Fruit fly (Drosophila melanogaster): ENCODE measurements around the gene dj.
A peak's percentile ranks its signal among the peaks of the same experiment; 100 is the strongest.

The dj gene

DNA sequence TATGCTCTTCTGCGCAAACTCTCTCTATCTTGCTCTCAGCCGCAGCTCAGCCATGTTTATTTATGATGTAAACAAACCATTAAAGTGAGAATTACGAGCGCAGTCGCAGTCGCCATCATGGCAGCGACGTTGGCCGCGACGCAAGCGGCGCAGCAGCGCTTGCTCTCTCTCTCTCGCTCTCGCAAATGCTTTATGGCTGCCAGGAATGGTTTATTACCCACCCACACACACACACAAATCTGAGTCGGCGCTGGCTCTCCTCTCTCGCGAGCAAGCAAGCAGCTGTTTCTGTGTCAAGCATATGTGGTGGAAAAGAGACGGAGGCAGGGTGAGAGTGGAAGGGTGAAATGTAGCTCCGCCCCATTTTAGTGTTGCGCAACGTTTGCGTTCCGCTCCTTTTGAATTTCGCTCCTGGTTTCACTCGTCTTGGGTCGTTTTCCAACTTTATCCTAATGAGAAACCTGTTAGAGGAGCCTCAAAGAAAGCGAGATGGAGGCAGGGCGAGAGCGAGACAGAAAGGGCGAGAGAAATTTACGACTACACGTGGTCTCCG, 21.8 kb upstream of the dj start (continued):
- TF ChIP-seq CG31441 (GFP tag; IDR thresholded peaks at IDR 0.05): no peak

DNA sequence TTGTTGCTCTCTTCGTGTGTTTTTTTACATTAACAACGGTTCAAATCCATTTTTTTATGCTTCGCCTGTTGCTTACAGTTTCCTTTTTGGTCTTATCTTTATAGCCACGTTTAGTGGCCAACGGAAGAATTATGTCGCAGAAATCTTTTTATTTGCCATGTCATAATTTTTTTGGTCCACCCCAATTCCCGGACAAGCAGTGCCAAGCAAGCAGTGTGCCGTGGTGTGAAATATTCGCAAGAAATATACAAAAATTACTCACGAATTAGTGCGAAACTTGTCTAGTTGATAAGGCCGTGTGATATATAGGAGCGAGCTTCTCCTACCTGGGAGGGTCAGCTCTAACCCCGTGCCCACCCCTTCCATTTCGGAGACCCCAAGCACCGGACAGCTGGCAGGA, 18.2 kb upstream of the dj start:
- TF ChIP-seq Dfd (GFP tag; optimal IDR thresholded peaks at IDR 0.05): peak in 1 of 2 experiments; percentile 42
- no peak for TF ChIP-seq CrebB (tag; optimal IDR thresholded peaks at IDR 0.05)
- TF ChIP-seq CG3281 (GFP tag; optimal IDR thresholded peaks at IDR 0.05): no peak
- TF ChIP-seq CG8924 (tag; optimal IDR thresholded peaks at IDR 0.05): no peak
- no peak for TF ChIP-seq gfzf (GFP tag; optimal IDR thresholded peaks at IDR 0.05)
- no peak for TF ChIP-seq Gsc (GFP tag; IDR thresholded peaks at IDR 0.05)
- peak; percentile 60 for TF ChIP-seq CG31365 (tag; optimal IDR thresholded peaks at IDR 0.05)
- no peak for TF ChIP-seq Ptx1 (GFP tag; IDR thresholded peaks at IDR 0.05)
- no peak for TF ChIP-seq CG10959 (GFP tag; IDR thresholded peaks at IDR 0.05)
- no peak for TF ChIP-seq fru (optimal IDR thresholded peaks at IDR 0.05)
- no peak for TF ChIP-seq sd (tag; optimal IDR thresholded peaks at IDR 0.05)
- TF ChIP-seq insv (GFP tag; optimal IDR thresholded peaks at IDR 0.05): no peak

DNA sequence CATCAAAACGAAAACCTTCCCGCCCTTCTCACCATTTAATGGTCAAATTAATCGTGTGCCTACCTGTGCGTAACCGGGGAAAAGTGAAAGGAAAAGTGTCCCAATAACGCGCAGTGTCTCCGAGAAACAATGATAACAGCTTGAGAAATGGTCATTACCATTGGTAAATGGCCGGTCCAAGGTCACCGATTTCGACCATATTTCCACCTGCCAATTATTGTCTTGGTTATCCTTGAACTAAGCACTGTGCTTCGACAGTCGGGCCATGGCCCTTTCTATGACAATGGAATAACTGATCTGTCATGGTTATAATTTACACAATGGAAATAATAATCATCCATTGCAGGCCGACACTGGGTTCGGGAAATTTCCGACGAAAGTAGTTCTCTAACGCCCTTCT, 15.1 kb upstream of the dj start:
- TF ChIP-seq cad (GFP tag; optimal IDR thresholded peaks at IDR 0.05): peak; percentile 65
- peak; percentile 44 for TF ChIP-seq Blimp-1 (GFP tag; optimal IDR thresholded peaks at IDR 0.05)
- no peak for TF ChIP-seq kay (GFP tag; optimal IDR thresholded peaks at IDR 0.05)
- TF ChIP-seq CG3163 (GFP tag; optimal IDR thresholded peaks at IDR 0.05): no peak
- TF ChIP-seq CG9932 (GFP tag; IDR thresholded peaks at IDR 0.05): no peak
- no peak for TF ChIP-seq CoRest (tag; optimal IDR thresholded peaks at IDR 0.05)
- no peak for TF ChIP-seq gce (GFP tag; IDR thresholded peaks at IDR 0.05)
- TF ChIP-seq Tbp (GFP tag; optimal IDR thresholded peaks at IDR 0.05): no peak
- TF ChIP-seq zen (tag; optimal IDR thresholded peaks at IDR 0.05): peak; percentile 61
- no peak for TF ChIP-seq CG13424 (tag; optimal IDR thresholded peaks at IDR 0.05)
- TF ChIP-seq D (optimal IDR thresholded peaks at IDR 0.05): peak; percentile 81
- TF ChIP-seq D (GFP tag; optimal IDR thresholded peaks at IDR 0.05): no peak
- TF ChIP-seq stwl (tag; optimal IDR thresholded peaks at IDR 0.05): no peak
- TF ChIP-seq Med (GFP tag): no peak
- peak in 1 of 2 experiments; percentile 8 for TF ChIP-seq tll (GFP tag; optimal IDR thresholded peaks at IDR 0.05)
- no peak for TF ChIP-seq CG10147 (GFP tag; optimal IDR thresholded peaks at IDR 0.05)

DNA sequence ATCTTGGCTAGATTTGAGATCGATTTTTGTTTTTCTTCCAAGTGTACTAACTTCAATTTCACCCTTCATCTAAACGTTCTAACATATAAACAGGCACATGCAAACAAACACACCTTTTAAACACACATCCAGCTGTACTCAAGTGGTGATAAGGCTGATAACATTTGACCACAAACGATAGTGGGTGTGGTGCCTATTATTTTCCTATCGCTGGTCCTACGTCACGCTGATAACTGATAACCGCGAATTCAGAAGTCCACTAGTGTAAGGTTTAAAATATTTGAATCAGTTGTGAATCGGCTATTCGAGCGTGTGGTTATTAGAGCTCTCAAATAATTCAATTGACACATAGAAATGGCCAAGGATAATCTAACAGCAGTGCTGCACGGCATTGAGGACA, 6.9 kb upstream of the dj start, which contains the start of gene Sodh1:
TSS of gene Sodh1 (plus strand) at position 94 of the 400 bp plus-strand sequence.
- peak; percentile 79 for TF ChIP-seq sug (tag; optimal IDR thresholded peaks at IDR 0.05)
- TF ChIP-seq CHES-1-like (GFP tag; optimal IDR thresholded peaks at IDR 0.05): no peak
- TF ChIP-seq CG5245 (GFP tag; optimal IDR thresholded peaks at IDR 0.05): no peak
- no peak for TF ChIP-seq Ravus (GFP tag; IDR thresholded peaks at IDR 0.05)
- peak; percentile 68 for TF ChIP-seq grn (GFP tag; optimal IDR thresholded peaks at IDR 0.05)
- peak; percentile 62 for TF ChIP-seq Hey (tag; optimal IDR thresholded peaks at IDR 0.05)
- TF ChIP-seq Jarid2 (GFP tag; optimal IDR thresholded peaks at IDR 0.05): peak; percentile 25
- TF ChIP-seq Rfx (GFP tag; IDR thresholded peaks at IDR 0.05): no peak
- TF ChIP-seq GATAe (GFP tag; conservative IDR thresholded peaks at IDR 0.05): peak; percentile 79
- TF ChIP-seq BtbVII (GFP tag; optimal IDR thresholded peaks at IDR 0.05): peak; percentile 8
- TF ChIP-seq CG2120 (GFP tag; optimal IDR thresholded peaks at IDR 0.05): peak; percentile 4
- peak; percentile 33 for TF ChIP-seq CG15479 (GFP tag; optimal IDR thresholded peaks at IDR 0.05)
- no peak for TF ChIP-seq chm (GFP tag; IDR thresholded peaks at IDR 0.05)
- TF ChIP-seq exex (tag; optimal IDR thresholded peaks at IDR 0.05): peak; percentile 63
- peak; percentile 64 for TF ChIP-seq CG34376 (GFP tag; optimal IDR thresholded peaks at IDR 0.05)
- TF ChIP-seq CG43689 (GFP tag; IDR thresholded peaks at IDR 0.05): no peak
- no peak for TF ChIP-seq CG12391 (tag; optimal IDR thresholded peaks at IDR 0.05)
- peak; percentile 3 for TF ChIP-seq CG15514 (GFP tag; optimal IDR thresholded peaks at IDR 0.05)
- TF ChIP-seq mirr (GFP tag; optimal IDR thresholded peaks at IDR 0.05): peak; percentile 73
- no peak for TF ChIP-seq bigmax (GFP tag; optimal IDR thresholded peaks at IDR 0.05)
- TF ChIP-seq CG8924 (tag; optimal IDR thresholded peaks at IDR 0.05): no peak
